Worm (Caenorhabditis elegans): ENCODE measurements around the gene F35B3.4.

F35B3.4 gene

DNA sequence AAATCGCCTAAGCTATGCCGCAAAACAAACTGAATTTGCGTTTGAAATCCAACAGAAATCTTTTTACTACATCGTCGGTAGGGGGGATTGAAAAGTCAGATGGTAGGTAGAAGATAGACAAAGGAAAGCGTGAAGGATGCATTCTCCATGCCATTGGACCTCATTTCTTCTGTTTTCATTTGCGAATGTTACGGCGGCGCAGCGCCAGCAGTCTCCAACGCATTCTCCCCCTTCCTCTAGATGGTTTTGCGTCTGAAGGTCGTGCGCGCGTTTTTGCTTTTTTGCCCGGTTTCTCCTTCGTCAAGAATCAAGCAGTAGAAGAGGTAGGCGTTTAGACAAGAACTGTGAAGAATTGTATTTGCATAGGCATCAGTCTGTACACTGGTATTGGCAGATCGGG lies 27.2 kb downstream of the F35B3.4 start (continued):
- no peak for TF ChIP-seq aly-2 (tag; optimal IDR thresholded peaks at IDR 0.05)
- TF ChIP-seq nhr-90 (tag; optimal IDR thresholded peaks at IDR 0.05; ENCODE audit: poor library complexity), result no peak
- TF ChIP-seq ceh-82 (tag; optimal IDR thresholded peaks at IDR 0.05), result no peak
- no peak for TF ChIP-seq C04F5.9 (tag; optimal IDR thresholded peaks at IDR 0.05)
- TF ChIP-seq lin-14 (GFP tag; optimal IDR thresholded peaks at IDR 0.05), result peak; percentile 28
- TF ChIP-seq nhr-85 (tag), result peak; percentile 67
- TF ChIP-seq unc-62 (GFP tag; optimal IDR thresholded peaks at IDR 0.05), result no peak
- TF ChIP-seq blmp-1 (tag; optimal IDR thresholded peaks at IDR 0.05), result peak; percentile 92

ce11 chrX:16991437-16991836 lies 29.3 kb downstream of the F35B3.4 start:
- TF ChIP-seq pag-3 (tag; optimal IDR thresholded peaks at IDR 0.05; ENCODE audit: borderline replicate concordance, insufficient read depth) (no peak), vab-15 (tag; optimal IDR thresholded peaks at IDR 0.05) (no peak), C34B4.2 (tag; optimal IDR thresholded peaks at IDR 0.05) (no peak), nhr-19 (GFP tag; conservative IDR thresholded peaks at IDR 0.05) (no peak), lin-14 (GFP tag; optimal IDR thresholded peaks at IDR 0.05) (peak; percentile 89), ceh-82 (tag; optimal IDR thresholded peaks at IDR 0.05) (peak in 1 of 3 experiments; percentile 6), ces-1 (GFP tag; optimal IDR thresholded peaks at IDR 0.05) (peak; percentile 78), ceh-90 (tag; optimal IDR thresholded peaks at IDR 0.05) (no peak), aly-2 (tag; optimal IDR thresholded peaks at IDR 0.05) (no peak), efl-3 (GFP tag; optimal IDR thresholded peaks at IDR 0.05) (no peak), grh-1 (GFP tag; IDR thresholded peaks at IDR 0.05) (no peak), fkh-4 (tag; optimal IDR thresholded peaks at IDR 0.05; ENCODE audit: borderline replicate concordance) (no peak), fkh-8 (tag; optimal IDR thresholded peaks at IDR 0.05) (no peak), mef-2 (tag; optimal IDR thresholded peaks at IDR 0.05) (no peak), nhr-237 (tag; optimal IDR thresholded peaks at IDR 0.05) (no peak), sup-37 (GFP tag; optimal IDR thresholded peaks at IDR 0.05) (no peak), nhr-28 (tag; optimal IDR thresholded peaks at IDR 0.05) (no peak), nhr-77 (tag; optimal IDR thresholded peaks at IDR 0.05) (no peak), F16B12.6 (tag; optimal IDR thresholded peaks at IDR 0.05) (no peak), lin-35 (GFP tag; optimal IDR thresholded peaks at IDR 0.05) (no peak), C04F5.9 (tag; optimal IDR thresholded peaks at IDR 0.05) (no peak), alr-1 (tag; optimal IDR thresholded peaks at IDR 0.05; ENCODE audit: borderline replicate concordance) (no peak), blmp-1 (tag; optimal IDR thresholded peaks at IDR 0.05) (peak; percentile 9), sptf-1 (tag; optimal IDR thresholded peaks at IDR 0.05) (no peak), lsy-2 (tag; optimal IDR thresholded peaks at IDR 0.05) (peak in 1 of 2 experiments; percentile 11), egl-13 (tag; optimal IDR thresholded peaks at IDR 0.05) (no peak), ets-5 (GFP tag; IDR thresholded peaks at IDR 0.05) (no peak), tbx-2 (tag; optimal IDR thresholded peaks at IDR 0.05) (peak; percentile 71), dsc-1 (tag; optimal IDR thresholded peaks at IDR 0.05) (no peak), skn-1 (tag; optimal IDR thresholded peaks at IDR 0.05) (no peak), unc-62 (GFP tag; optimal IDR thresholded peaks at IDR 0.05) (no peak), nhr-20 (tag; optimal IDR thresholded peaks at IDR 0.05) (no peak), fos-1 (tag; optimal IDR thresholded peaks at IDR 0.05) (no peak), ztf-11 (tag; optimal IDR thresholded peaks at IDR 0.05) (peak in 1 of 2 experiments; percentile 44), unc-30 (tag; optimal IDR thresholded peaks at IDR 0.05) (no peak), zag-1 (tag; optimal IDR thresholded peaks at IDR 0.05) (peak; percentile 43), mab-9 (GFP tag; IDR thresholded peaks at IDR 0.05) (no peak), lin-15B (tag; optimal IDR thresholded peaks at IDR 0.05) (no peak), unc-130 (tag; optimal IDR thresholded peaks at IDR 0.05) (no peak), snu-23 (GFP tag; optimal IDR thresholded peaks at IDR 0.05) (peak; percentile 5), pqm-1 (tag; optimal IDR thresholded peaks at IDR 0.05) (no peak), dpl-1 (GFP tag; optimal IDR thresholded peaks at IDR 0.05) (no peak), unc-86 (tag; optimal IDR thresholded peaks at IDR 0.05) (no peak), ztf-4 (tag; optimal IDR thresholded peaks at IDR 0.05) (no peak), snpc-4 (tag; optimal IDR thresholded peaks at IDR 0.05) (no peak), ceh-63 (GFP tag; optimal IDR thresholded peaks at IDR 0.05) (no peak), rnt-1 (tag; optimal IDR thresholded peaks at IDR 0.05) (no peak), nhr-47 (tag; optimal IDR thresholded peaks at IDR 0.05) (peak; percentile 41), lir-3 (tag; optimal IDR thresholded peaks at IDR 0.05; ENCODE audit: poor library complexity) (no peak)
